Fruit fly (Drosophila melanogaster): Measurements from ENCODE around the gene Spps.

dm6 chr3R:24226744-24227143 is at the start of gene Spps, which contains the start of gene CG13609:
- TF ChIP-seq CG33017 (tag; optimal IDR thresholded peaks at IDR 0.05) (no peak), Hr96 (GFP tag; optimal IDR thresholded peaks at IDR 0.05) (no peak), toe (GFP tag; optimal IDR thresholded peaks at IDR 0.05) (no peak), CG5204 (GFP tag; optimal IDR thresholded peaks at IDR 0.05) (no peak), Crg-1 (GFP tag; optimal IDR thresholded peaks at IDR 0.05) (no peak)
